Fruit fly (Drosophila melanogaster) whole organism, embryonic: Measurements from ENCODE around the gene CG14431.

Source experiments
- Adf1 ChIP-seq: fragments of 200-800 bp; sonication (Bioruptor generic); IDR thresholded peaks from 2 replicates; pipeline ENCODE4 v1.3.6; 2022; ENCODE audit warnings: missing biosample characterization, missing genetic modification characterization
- CG10565 ChIP-seq: fragments of 200-800 bp; sonication (Bioruptor generic); optimal IDR thresholded peaks from 3 replicates; lab custom pipeline; 2016; ENCODE audit warnings: missing biosample characterization, mild to moderate bottlenecking, missing genetic modification characterization
- CG10979 ChIP-seq: fragments of 200-800 bp; sonication (Bioruptor generic); optimal IDR thresholded peaks from 2 replicates; lab custom pipeline; 2018; ENCODE audit warnings: missing biosample characterization, mild to moderate bottlenecking, missing genetic modification characterization, moderate library complexity
- CG12236 ChIP-seq: fragments of 200-800 bp; sonication (Bioruptor generic); optimal IDR thresholded peaks from 2 replicates; lab custom pipeline; 2016; ENCODE audit warnings: missing biosample characterization, missing genetic modification characterization
- CG13775 ChIP-seq: fragments of 200-800 bp; sonication (Bioruptor generic); optimal IDR thresholded peaks from 3 replicates; lab custom pipeline; 2017; ENCODE audit warnings: missing biosample characterization, mild to moderate bottlenecking, missing genetic modification characterization
- CG15479 ChIP-seq: fragments of 200-800 bp; sonication (Bioruptor generic); optimal IDR thresholded peaks from 3 replicates; lab custom pipeline; 2019; ENCODE audit warnings: missing biosample characterization, mild to moderate bottlenecking, missing genetic modification characterization, moderate library complexity
- CG1602 ChIP-seq: fragments of 200-800 bp; sonication (Bioruptor generic); optimal IDR thresholded peaks from 3 replicates; lab custom pipeline; 2016; ENCODE audit warnings: missing biosample characterization, missing genetic modification characterization
- CG1647 ChIP-seq: fragments of 200-800 bp; sonication (Bioruptor generic); optimal IDR thresholded peaks from 3 replicates; lab custom pipeline; 2016; ENCODE audit warnings: missing biosample characterization, missing genetic modification characterization
- CG17359 ChIP-seq: fragments of 200-800 bp; sonication (Bioruptor generic); optimal IDR thresholded peaks from 3 replicates; lab custom pipeline; 2018; ENCODE audit warnings: missing biosample characterization, mild to moderate bottlenecking, missing genetic modification characterization, moderate library complexity
- CG17361 ChIP-seq: fragments of 200-800 bp; sonication (Bioruptor generic); IDR thresholded peaks from 3 replicates; pipeline ENCODE4 v1.3.6; 2022; ENCODE audit warnings: missing biosample characterization, missing genetic modification characterization
- CG17385 ChIP-seq: fragments of 200-800 bp; sonication (Bioruptor generic); optimal IDR thresholded peaks from 3 replicates; lab custom pipeline; 2018; ENCODE audit warnings: missing biosample characterization, mild to moderate bottlenecking, missing genetic modification characterization
- CG18619 ChIP-seq: fragments of 200-800 bp; sonication (Bioruptor generic); optimal IDR thresholded peaks from 3 replicates; lab custom pipeline; 2017; ENCODE audit warnings: missing biosample characterization, mild to moderate bottlenecking, missing genetic modification characterization
- CG31365 ChIP-seq: fragments of 200-800 bp; sonication (Bioruptor generic); optimal IDR thresholded peaks from 2 replicates; lab custom pipeline; 2018; ENCODE audit warnings: missing biosample characterization, mild to moderate bottlenecking, missing genetic modification characterization
- CG34376 ChIP-seq: fragments of 200-800 bp; sonication (Bioruptor generic); optimal IDR thresholded peaks from 2 replicates; lab custom pipeline; 2018; ENCODE audit warnings: missing biosample characterization, mild to moderate bottlenecking, missing genetic modification characterization
- CG3726 ChIP-seq: fragments of 200-800 bp; sonication (Bioruptor generic); IDR thresholded peaks from 3 replicates; pipeline ENCODE4, ENCODE4 v1.3.6; 2022; ENCODE audit warnings: missing biosample characterization, missing genetic modification characterization
- CG5953 ChIP-seq: fragments of 200-800 bp; sonication (Bioruptor generic); IDR thresholded peaks from 2 replicates; pipeline ENCODE4 v1.3.6; 2022; ENCODE audit warnings: missing biosample characterization, missing genetic modification characterization
- CG7556 ChIP-seq: fragments of 200-800 bp; sonication (Bioruptor generic); optimal IDR thresholded peaks from 2 replicates; lab custom pipeline; 2017; ENCODE audit warnings: missing biosample characterization, mild to moderate bottlenecking, missing genetic modification characterization
- CG8388 ChIP-seq: fragments of 200-800 bp; sonication (Bioruptor generic); optimal IDR thresholded peaks from 2 replicates; lab custom pipeline; 2019; ENCODE audit warnings: missing biosample characterization, mild to moderate bottlenecking, missing genetic modification characterization, moderate library complexity
- CG9932 ChIP-seq: fragments of 200-800 bp; sonication (Bioruptor generic); IDR thresholded peaks from 2 replicates; pipeline ENCODE4 v1.3.6; 2022; ENCODE audit warnings: missing biosample characterization, missing genetic modification characterization
- CrebB ChIP-seq: fragments of 200-800 bp; sonication (Bioruptor generic); optimal IDR thresholded peaks from 3 replicates; lab custom pipeline; 2018; ENCODE audit warnings: missing biosample characterization, mild to moderate bottlenecking, missing genetic modification characterization
- D19B ChIP-seq: fragments of 200-800 bp; sonication (Bioruptor generic); optimal IDR thresholded peaks from 2 replicates; lab custom pipeline; 2017; ENCODE audit warnings: missing biosample characterization, mild to moderate bottlenecking, missing genetic modification characterization
- Dek ChIP-seq: fragments of 200-800 bp; sonication (Bioruptor generic); optimal IDR thresholded peaks from 3 replicates; lab custom pipeline; 2019; ENCODE audit warnings: missing biosample characterization, mild to moderate bottlenecking, missing genetic modification characterization, moderate library complexity
- Drgx ChIP-seq: fragments of 200-800 bp; sonication (Bioruptor generic); IDR thresholded peaks from 2 replicates; pipeline ENCODE4 v1.3.6; 2022; ENCODE audit warnings: missing biosample characterization, missing genetic modification characterization
- ERR ChIP-seq: fragments of 200-800 bp; sonication (Bioruptor generic); optimal IDR thresholded peaks from 2 replicates; lab custom pipeline; 2016; ENCODE audit warnings: missing biosample characterization, missing genetic modification characterization
- Fer1 ChIP-seq: fragments of 200-800 bp; sonication (Bioruptor generic); optimal IDR thresholded peaks from 2 replicates; lab custom pipeline; 2017; ENCODE audit warnings: missing biosample characterization, mild to moderate bottlenecking, missing genetic modification characterization
- Hmx ChIP-seq: fragments of 200-800 bp; sonication (Bioruptor generic); optimal IDR thresholded peaks from 2 replicates; lab custom pipeline; 2016; ENCODE audit warnings: missing biosample characterization, missing genetic modification characterization
- MESR4 ChIP-seq: fragments of 200-800 bp; sonication (Bioruptor generic); optimal IDR thresholded peaks from 2 replicates; lab custom pipeline; 2018; ENCODE audit warnings: missing biosample characterization, mild to moderate bottlenecking, missing genetic modification characterization, moderate library complexity
- Meics ChIP-seq: fragments of 200-800 bp; sonication (Bioruptor generic); optimal IDR thresholded peaks from 2 replicates; lab custom pipeline; 2017; ENCODE audit warnings: missing biosample characterization, mild to moderate bottlenecking, missing genetic modification characterization
- Neu2 ChIP-seq: fragments of 200-800 bp; sonication (Bioruptor generic); optimal IDR thresholded peaks from 3 replicates; lab custom pipeline; 2016; ENCODE audit warnings: missing biosample characterization, missing genetic modification characterization, borderline replicate concordance
- Oaz ChIP-seq: fragments of 200-800 bp; sonication (Bioruptor generic); IDR thresholded peaks from 2 replicates; pipeline ENCODE4 v1.3.6; 2022; ENCODE audit warnings: missing biosample characterization, missing genetic modification characterization
- Tbp ChIP-seq: fragments of >200 bp; optimal IDR thresholded peaks from 2 replicates; lab custom pipeline; 2018; ENCODE audit warnings: missing biosample characterization, missing genetic modification characterization
- Usf ChIP-seq: fragments of 200-800 bp; sonication (Bioruptor generic); optimal IDR thresholded peaks from 2 replicates; lab custom pipeline; 2017; ENCODE audit warnings: missing genotype, missing biosample characterization, missing genetic modification characterization
- bcd ChIP-seq: fragments of 200-800 bp; sonication (Bioruptor generic); optimal IDR thresholded peaks from 2 replicates; lab custom pipeline; 2017; ENCODE audit warnings: missing biosample characterization, mild to moderate bottlenecking, missing genetic modification characterization
- ci ChIP-seq: fragments of 200-800 bp; sonication (Bioruptor generic); IDR thresholded peaks from 3 replicates; pipeline ENCODE4 v1.3.6; 2022; ENCODE audit warnings: missing biosample characterization, missing genetic modification characterization
- dan ChIP-seq: fragments of 200-800 bp; sonication (Bioruptor generic); IDR thresholded peaks from 2 replicates; pipeline ENCODE4 v1.3.6; 2022; ENCODE audit warnings: missing biosample characterization, missing genetic modification characterization
- fu2 ChIP-seq: fragments of 200-800 bp; sonication (Bioruptor generic); optimal IDR thresholded peaks from 2 replicates; lab custom pipeline; 2016; ENCODE audit warnings: missing biosample characterization, missing genetic modification characterization
- gce ChIP-seq: fragments of 200-800 bp; sonication (Bioruptor generic); IDR thresholded peaks from 3 replicates; pipeline ENCODE4 v1.3.6; 2022; ENCODE audit warnings: missing biosample characterization, missing genetic modification characterization
- gsb ChIP-seq: fragments of 200-800 bp; sonication (Bioruptor generic); IDR thresholded peaks from 2 replicates; pipeline ENCODE4 v1.3.6; 2022; ENCODE audit warnings: missing biosample characterization, missing genetic modification characterization
- ham ChIP-seq: fragments of 200-800 bp; sonication (Bioruptor generic); IDR thresholded peaks from 2 replicates; pipeline ENCODE4 v1.3.6; 2022; ENCODE audit warnings: missing biosample characterization, missing genetic modification characterization
- inv ChIP-seq: fragments of 200-800 bp; sonication (Bioruptor generic); IDR thresholded peaks from 2 replicates; pipeline ENCODE4 v1.3.6; 2022; ENCODE audit warnings: missing biosample characterization, missing genetic modification characterization; ENCODE audit not compliant: partially characterized antibody
- lab ChIP-seq: fragments of 200-800 bp; sonication (Bioruptor generic); optimal IDR thresholded peaks from 3 replicates; lab custom pipeline; 2017; ENCODE audit warnings: missing biosample characterization, missing genetic modification characterization, mild to moderate bottlenecking, moderate library complexity, missing genetic modification reagents
- lmd ChIP-seq: fragments of 200-800 bp; sonication (Bioruptor generic); IDR thresholded peaks from 2 replicates; pipeline ENCODE4 v1.3.6; 2022; ENCODE audit warnings: missing biosample characterization, missing genetic modification characterization
- nom ChIP-seq: fragments of 200-800 bp; sonication (Bioruptor generic); optimal IDR thresholded peaks from 2 replicates; lab custom pipeline; 2017; ENCODE audit warnings: missing biosample characterization, missing genetic modification characterization, mild to moderate bottlenecking, moderate library complexity, missing genetic modification reagents
- org-1 ChIP-seq: fragments of 200-800 bp; sonication (Bioruptor generic); optimal IDR thresholded peaks from 2 replicates; lab custom pipeline; 2017; ENCODE audit warnings: missing biosample characterization, missing genetic modification characterization
- pfk ChIP-seq: fragments of 200-800 bp; sonication (Bioruptor generic); optimal IDR thresholded peaks from 2 replicates; lab custom pipeline; 2018; ENCODE audit warnings: missing biosample characterization, mild to moderate bottlenecking, missing genetic modification characterization, moderate library complexity
- pita ChIP-seq: fragments of 200-800 bp; sonication (Bioruptor generic); optimal IDR thresholded peaks from 2 replicates; lab custom pipeline; 2017; ENCODE audit warnings: missing biosample characterization, mild to moderate bottlenecking, missing genetic modification characterization
- pros ChIP-seq: fragments of 200-800 bp; sonication (Bioruptor generic); optimal IDR thresholded peaks from 3 replicates; lab custom pipeline; 2019; ENCODE audit warnings: missing biosample characterization, mild to moderate bottlenecking, missing genetic modification characterization, moderate library complexity
- pum ChIP-seq: fragments of 200-800 bp; sonication (Bioruptor generic); optimal IDR thresholded peaks from 2 replicates; lab custom pipeline; 2016; ENCODE audit warnings: missing biosample characterization, missing genetic modification characterization
- pzg ChIP-seq: fragments of 200-800 bp; sonication (Bioruptor generic); optimal IDR thresholded peaks from 3 replicates; lab custom pipeline; 2018; ENCODE audit warnings: missing biosample characterization, mild to moderate bottlenecking, missing genetic modification characterization, moderate library complexity
- sens ChIP-seq: fragments of 200-800 bp; sonication (Bioruptor generic); peaks from one replicate; lab custom pipeline; 2016; ENCODE audit warnings: missing biosample characterization, missing genetic modification characterization
- seq ChIP-seq: fragments of 200-800 bp; sonication (Bioruptor generic); IDR thresholded peaks from 2 replicates; pipeline ENCODE4 v1.3.6; 2022; ENCODE audit warnings: missing biosample characterization, missing genetic modification characterization
- twi ChIP-seq: fragments of 200-800 bp; optimal IDR thresholded peaks from 2 replicates; lab custom pipeline; 2019; ENCODE audit warnings: missing biosample characterization, mild to moderate bottlenecking, missing genetic modification characterization, moderate library complexity

Gene CG14431

dm6 chrX:6998492-6998852, 90.4 kb downstream of the CG14431 start, which contains the start of gene Inx2 (continued):
- no peak for TF ChIP-seq twi
- TF ChIP-seq pum, result no peak
- peak; percentile 85 for TF ChIP-seq ci
- peak; percentile 72 for TF ChIP-seq Fer1 (GFP tag; lab: Kevin White, UChicago)
- TF ChIP-seq CG3726 (GFP tag; lab: Robert Waterston, UW), result no peak
- no peak for TF ChIP-seq Neu2 (GFP tag; lab: Kevin White, UChicago)
- no peak for TF ChIP-seq pzg (GFP tag; lab: Kevin White, UChicago)
- peak; percentile 58 for TF ChIP-seq lab
- TF ChIP-seq Hmx, result no peak
- TF ChIP-seq CG17361 (GFP tag; lab: Robert Waterston, UW), result no peak
- TF ChIP-seq CG1647 (GFP tag; lab: Kevin White, UChicago), result no peak
- TF ChIP-seq Adf1 (GFP tag; lab: Robert Waterston, UW), result peak; percentile 82
- peak; percentile 34 for TF ChIP-seq CG31365
- TF ChIP-seq CG8388 (GFP tag; lab: Kevin White, UChicago), result no peak
- TF ChIP-seq CG17385 (GFP tag; lab: Kevin White, UChicago), result peak; percentile 48
- peak; percentile 7 for TF ChIP-seq CG17359 (tag; lab: Kevin White, UChicago)
- TF ChIP-seq D19B (GFP tag; lab: Kevin White, UChicago), result no peak
- TF ChIP-seq CG10979 (tag; lab: Kevin White, UChicago), result no peak
- TF ChIP-seq CG13775, result no peak
- no peak for TF ChIP-seq gsb (GFP tag; lab: Robert Waterston, UW)
- peak; percentile 90 for TF ChIP-seq pros (GFP tag; lab: Kevin White, UChicago)
- TF ChIP-seq CG7556 (GFP tag; lab: Kevin White, UChicago), result no peak
- no peak for TF ChIP-seq lmd (GFP tag; lab: Robert Waterston, UW)
- peak; percentile 62; the same call in 1 of the 2 replicates for TF ChIP-seq seq (GFP tag; lab: Robert Waterston, UW)
- peak; percentile 31 for TF ChIP-seq CG15479
- no peak for TF ChIP-seq org-1
- TF ChIP-seq CG9932 (GFP tag; lab: Robert Waterston, UW), result peak; percentile 28; the same call in 1 of the 2 replicates
- no peak for TF ChIP-seq bcd (GFP tag; lab: Kevin White, UChicago)
- peak; percentile 37 for TF ChIP-seq ERR (GFP tag; lab: Kevin White, UChicago)
- TF ChIP-seq CG5953 (GFP tag; lab: Robert Waterston, UW), result no peak; the same call in 1 of the 2 replicates
- peak; percentile 60; the same call in 1 of the 3 replicates for TF ChIP-seq gce (GFP tag; lab: Robert Waterston, UW)
- no peak for TF ChIP-seq ham (GFP tag; lab: Robert Waterston, UW)
- TF ChIP-seq Tbp, result no peak
- TF ChIP-seq sens (GFP tag; lab: Kevin White, UChicago), result peak; percentile 58
- TF ChIP-seq CG10565 (GFP tag; lab: Kevin White, UChicago), result no peak
- TF ChIP-seq CG12236 (GFP tag; lab: Kevin White, UChicago), result no peak
- no peak for TF ChIP-seq fu2 (GFP tag; lab: Kevin White, UChicago)
- no peak for TF ChIP-seq Usf (GFP tag; lab: Kevin White, UChicago)
- peak; percentile 77 for TF ChIP-seq nom (GFP tag; lab: Kevin White, UChicago)
- peak; percentile 58 for TF ChIP-seq CrebB (tag; lab: Kevin White, UChicago)
- TF ChIP-seq pfk, result peak; percentile 98
- no peak for TF ChIP-seq pita (GFP tag; lab: Kevin White, UChicago)
- no peak for TF ChIP-seq Oaz
- TF ChIP-seq CG1602 (GFP tag; lab: Kevin White, UChicago), result no peak
- peak; percentile 45 for TF ChIP-seq Meics (GFP tag; lab: Kevin White, UChicago)
- peak; percentile 62 for TF ChIP-seq CG34376
- TF ChIP-seq CG18619 (GFP tag; lab: Kevin White, UChicago), result no peak
- TF ChIP-seq dan (GFP tag; lab: Robert Waterston, UW), result no peak
- TF ChIP-seq MESR4 (GFP tag; lab: Kevin White, UChicago), result no peak
- TF ChIP-seq inv (GFP tag; lab: Robert Waterston, UW), result 0 out of 2 replicates have a peak, but pooled peaks have one; percentile 12
- TF ChIP-seq Drgx (GFP tag; lab: Robert Waterston, UW), result peak; percentile 12; the same call in 1 of the 2 replicates
- TF ChIP-seq Dek (tag; lab: Kevin White, UChicago), result no peak
